Fruit fly (Drosophila melanogaster) whole organism, embryonic: ENCODE measurements around the gene CG7512.

Experiments
- Ada2b ChIP-seq: fragments of 200-800 bp; sonication (Bioruptor generic); IDR thresholded peaks from 2 replicates; pipeline ENCODE4 v1.3.6; 2022; ENCODE audit warnings: missing biosample characterization, missing genetic modification characterization
- Blimp-1 ChIP-seq: fragments of 200-800 bp; sonication (Bioruptor generic); optimal IDR thresholded peaks from 3 replicates; lab custom pipeline; 2018; ENCODE audit warnings: missing biosample characterization, missing genetic modification characterization, mild to moderate bottlenecking, moderate library complexity, missing genetic modification reagents
- CG10147 ChIP-seq: fragments of 200-800 bp; sonication (Bioruptor generic); optimal IDR thresholded peaks from 2 replicates; lab custom pipeline; 2019; ENCODE audit warnings: missing biosample characterization, mild to moderate bottlenecking, missing genetic modification characterization, moderate library complexity
- CG10209 ChIP-seq: fragments of 200-800 bp; sonication (Bioruptor generic); optimal IDR thresholded peaks from 3 replicates; lab custom pipeline; 2017; ENCODE audit warnings: missing biosample characterization, mild to moderate bottlenecking, missing genetic modification characterization, missing genetic modification reagents
- CG11085 ChIP-seq: fragments of 200-800 bp; sonication (Bioruptor generic); IDR thresholded peaks from 2 replicates; pipeline ENCODE4 v1.3.6; 2022; ENCODE audit warnings: missing biosample characterization, missing genetic modification characterization
- CG11398 ChIP-seq: fragments of 200-800 bp; sonication (Bioruptor generic); optimal IDR thresholded peaks from 2 replicates; lab custom pipeline; 2016; ENCODE audit warnings: missing biosample characterization, missing genetic modification characterization
- CG11456 ChIP-seq: fragments of 200-800 bp; sonication (Bioruptor generic); IDR thresholded peaks from 3 replicates; pipeline ENCODE4 v1.3.6; 2022; ENCODE audit warnings: missing biosample characterization, missing genetic modification characterization
- CG12155 ChIP-seq: fragments of 200-800 bp; sonication (Bioruptor generic); optimal IDR thresholded peaks from 3 replicates; lab custom pipeline; 2016; ENCODE audit warnings: missing biosample characterization, missing genetic modification characterization
- CG12769 ChIP-seq: fragments of 200-800 bp; sonication (Bioruptor generic); optimal IDR thresholded peaks from 2 replicates; lab custom pipeline; 2019; ENCODE audit warnings: missing biosample characterization, mild to moderate bottlenecking, missing genetic modification characterization, moderate library complexity
- CG15601 ChIP-seq: fragments of 200-800 bp; sonication (Bioruptor generic); optimal IDR thresholded peaks from 3 replicates; lab custom pipeline; 2019; ENCODE audit warnings: missing biosample characterization, mild to moderate bottlenecking, missing genetic modification characterization, moderate library complexity
- CG1647 ChIP-seq: fragments of 200-800 bp; sonication (Bioruptor generic); optimal IDR thresholded peaks from 3 replicates; lab custom pipeline; 2016; ENCODE audit warnings: missing biosample characterization, missing genetic modification characterization
- CG16863 ChIP-seq: fragments of 200-800 bp; sonication (Bioruptor generic); optimal IDR thresholded peaks from 3 replicates; lab custom pipeline; 2016; ENCODE audit warnings: missing biosample characterization, missing genetic modification characterization
- CG17829 ChIP-seq: fragments of 200-800 bp; optimal IDR thresholded peaks from 2 replicates; lab custom pipeline; 2019; ENCODE audit warnings: missing biosample characterization, mild to moderate bottlenecking, missing genetic modification characterization, moderate library complexity
- CG2120 ChIP-seq: fragments of 200-800 bp; sonication (Bioruptor generic); optimal IDR thresholded peaks from 3 replicates; lab custom pipeline; 2016; ENCODE audit warnings: missing biosample characterization, missing genetic modification characterization
- CG30403 ChIP-seq: fragments of 200-800 bp; sonication (Bioruptor generic); optimal IDR thresholded peaks from 3 replicates; lab custom pipeline; 2016; ENCODE audit warnings: missing biosample characterization, missing genetic modification characterization
- CG3995 ChIP-seq: fragments of 200-800 bp; sonication (Bioruptor generic); optimal IDR thresholded peaks from 3 replicates; lab custom pipeline; 2016; ENCODE audit warnings: missing biosample characterization, missing genetic modification characterization
- CG4820 ChIP-seq: fragments of 200-800 bp; sonication (Bioruptor generic); optimal IDR thresholded peaks from 3 replicates; lab custom pipeline; 2016; ENCODE audit warnings: missing biosample characterization, missing genetic modification characterization
- CG6175 ChIP-seq: fragments of 200-800 bp; sonication (Bioruptor generic); IDR thresholded peaks from 3 replicates; pipeline ENCODE4 v1.3.6; 2022; ENCODE audit warnings: missing biosample characterization, missing genetic modification characterization
- CG6791 ChIP-seq: fragments of 200-800 bp; sonication (Bioruptor generic); IDR thresholded peaks from 3 replicates; pipeline ENCODE4 v1.3.6; 2022; ENCODE audit warnings: missing biosample characterization, missing genetic modification characterization; ENCODE audit not compliant: partially characterized antibody
- CG7372 ChIP-seq: fragments of 200-800 bp; sonication (Bioruptor generic); IDR thresholded peaks from 2 replicates; pipeline ENCODE4 v1.3.6; 2022; ENCODE audit warnings: missing biosample characterization, missing genetic modification characterization
- CG8944 ChIP-seq: fragments of 200-800 bp; sonication (Bioruptor generic); optimal IDR thresholded peaks from 3 replicates; lab custom pipeline; 2016; ENCODE audit warnings: missing biosample characterization, missing genetic modification characterization
- D19B ChIP-seq: fragments of 200-800 bp; sonication (Bioruptor generic); optimal IDR thresholded peaks from 2 replicates; lab custom pipeline; 2017; ENCODE audit warnings: missing biosample characterization, mild to moderate bottlenecking, missing genetic modification characterization
- Dbx ChIP-seq: fragments of 200-800 bp; sonication (Bioruptor generic); IDR thresholded peaks from 3 replicates; pipeline ENCODE4 v1.3.6; 2022; ENCODE audit warnings: missing biosample characterization, missing genetic modification characterization
- Dll ChIP-seq: fragments of 200-800 bp; sonication (Bioruptor generic); IDR thresholded peaks from 4 replicates; pipeline ENCODE4 v1.3.6; 2022; ENCODE audit warnings: missing biosample characterization, missing genetic modification characterization; ENCODE audit not compliant: partially characterized antibody
- Dp ChIP-seq: fragments of 200-800 bp; sonication (Bioruptor generic); optimal IDR thresholded peaks from 2 replicates; lab custom pipeline; 2018; ENCODE audit warnings: missing biosample characterization, mild to moderate bottlenecking, missing genetic modification characterization, moderate library complexity
- HmgD ChIP-seq: fragments of 200-800 bp; sonication (Bioruptor generic); optimal IDR thresholded peaks from 3 replicates; lab custom pipeline; 2016; ENCODE audit warnings: missing biosample characterization, missing genetic modification characterization
- HmgZ ChIP-seq: fragments of 200-800 bp; sonication (Bioruptor generic); optimal IDR thresholded peaks from 2 replicates; lab custom pipeline; 2018; ENCODE audit warnings: missing biosample characterization, mild to moderate bottlenecking, missing genetic modification characterization
- Hsf ChIP-seq: fragments of 200-800 bp; sonication (Bioruptor generic); optimal IDR thresholded peaks from 3 replicates; lab custom pipeline; 2016; ENCODE audit warnings: missing biosample characterization, missing genetic modification characterization
- MBD-R2 ChIP-seq: fragments of 200-800 bp; sonication (Bioruptor generic); IDR thresholded peaks from 2 replicates; pipeline ENCODE4 v1.3.6; 2022; ENCODE audit warnings: missing biosample characterization, missing genetic modification characterization
- Mad ChIP-seq: fragments of 200-800 bp; sonication (Bioruptor generic); optimal IDR thresholded peaks from 2 replicates; lab custom pipeline; 2016; ENCODE audit warnings: missing biosample characterization, missing genetic modification characterization
- NFAT ChIP-seq: fragments of 200-800 bp; sonication (Bioruptor generic); IDR thresholded peaks from 2 replicates; pipeline ENCODE4 v1.3.6; 2022; ENCODE audit warnings: missing biosample characterization, missing genetic modification characterization
- NK7.1 ChIP-seq: fragments of 200-800 bp; sonication (Bioruptor generic); optimal IDR thresholded peaks from 3 replicates; lab custom pipeline; 2016; ENCODE audit warnings: missing biosample characterization, missing genetic modification characterization
- Nf-YB ChIP-seq: fragments of 200-800 bp; sonication (Bioruptor generic); optimal IDR thresholded peaks from 3 replicates; lab custom pipeline; 2019; ENCODE audit warnings: missing biosample characterization, mild to moderate bottlenecking, missing genetic modification characterization, moderate library complexity
- Sin3A ChIP-seq: fragments of >200 bp; optimal IDR thresholded peaks from 2 replicates; lab custom pipeline; 2018
- Sox102F ChIP-seq: fragments of 200-800 bp; sonication (Bioruptor generic); optimal IDR thresholded peaks from 2 replicates; lab custom pipeline; 2018; ENCODE audit warnings: missing biosample characterization, mild to moderate bottlenecking, missing genetic modification characterization, moderate library complexity
- Xrp1 ChIP-seq: fragments of 200-800 bp; sonication (Bioruptor generic); IDR thresholded peaks from 2 replicates; pipeline ENCODE4 v1.3.6; 2022; ENCODE audit warnings: missing biosample characterization, missing genetic modification characterization
- ase ChIP-seq: fragments of 200-800 bp; sonication (Bioruptor generic); IDR thresholded peaks from 3 replicates; pipeline ENCODE4 v1.3.6; 2022; ENCODE audit warnings: missing biosample characterization, missing genetic modification characterization
- ash1 ChIP-seq: fragments of 200-800 bp; sonication (Bioruptor generic); optimal IDR thresholded peaks from 2 replicates; lab custom pipeline; 2018; ENCODE audit warnings: missing biosample characterization, mild to moderate bottlenecking, missing genetic modification characterization
- bbx ChIP-seq: fragments of 200-800 bp; sonication (Bioruptor generic); IDR thresholded peaks from 2 replicates; pipeline ENCODE4 v1.3.6; 2022; ENCODE audit warnings: missing biosample characterization, missing genetic modification characterization; ENCODE audit not compliant: partially characterized antibody
- chif ChIP-seq, 2 experiments: fragments of 200-800 bp; sonication (Bioruptor generic); optimal IDR thresholded peaks; 3 replicates each; lab custom pipeline; 2016; ENCODE audit warnings: missing biosample characterization in 2 of 2, missing genetic modification characterization in 2 of 2
- chn ChIP-seq: fragments of 200-800 bp; sonication (Bioruptor generic); optimal IDR thresholded peaks from 2 replicates; lab custom pipeline; 2016; ENCODE audit warnings: missing biosample characterization, missing genetic modification characterization
- cwo ChIP-seq: fragments of 200-800 bp; sonication (Bioruptor generic); optimal IDR thresholded peaks from 3 replicates; lab custom pipeline; 2017; ENCODE audit warnings: missing biosample characterization, missing genetic modification characterization, mild to moderate bottlenecking, moderate library complexity, missing genetic modification reagents
- dysf ChIP-seq: fragments of 200-800 bp; sonication (Bioruptor generic); IDR thresholded peaks from 3 replicates; pipeline ENCODE4 v1.3.6; 2022; ENCODE audit warnings: missing biosample characterization, missing genetic modification characterization
- gfzf ChIP-seq: fragments of 200-800 bp; sonication (Bioruptor generic); optimal IDR thresholded peaks from 2 replicates; lab custom pipeline; 2016; ENCODE audit warnings: missing biosample characterization, mild to moderate bottlenecking, missing genetic modification characterization, moderate library complexity
- ind ChIP-seq: fragments of 200-800 bp; sonication (Bioruptor generic); optimal IDR thresholded peaks from 3 replicates; lab custom pipeline; 2016; ENCODE audit warnings: missing biosample characterization, missing genetic modification characterization
- jigr1 ChIP-seq: fragments of 200-800 bp; sonication (Bioruptor generic); IDR thresholded peaks from 3 replicates; pipeline ENCODE4 v1.3.6; 2022; ENCODE audit warnings: missing biosample characterization, missing genetic modification characterization
- kay ChIP-seq: fragments of 200-800 bp; sonication (Bioruptor generic); optimal IDR thresholded peaks from 2 replicates; lab custom pipeline; 2016; ENCODE audit warnings: missing biosample characterization, missing genetic modification characterization
- odd ChIP-seq: fragments of 200-800 bp; sonication (Bioruptor generic); optimal IDR thresholded peaks from 2 replicates; lab custom pipeline; 2017; ENCODE audit warnings: missing biosample characterization, mild to moderate bottlenecking, missing genetic modification characterization
- row ChIP-seq: fragments of 200-800 bp; sonication (Bioruptor generic); IDR thresholded peaks from 3 replicates; pipeline ENCODE4 v1.3.6; 2022; ENCODE audit warnings: missing biosample characterization, missing genetic modification characterization
- sc ChIP-seq, 3 experiments: fragments of >200 bp in 2 of 3; fragments of 200-800 bp in 1 of 3; sonication (Bioruptor generic) in 1 of 3; optimal IDR thresholded peaks; 2 replicates in 2 of 3; 3 replicates in 1 of 3; lab custom pipeline; 2017; ENCODE audit warnings: mild to moderate bottlenecking in 1 of 3, missing biosample characterization in 1 of 3, missing genetic modification characterization in 1 of 3, missing genetic modification reagents in 1 of 3
- sob ChIP-seq: fragments of 200-800 bp; sonication (Bioruptor generic); IDR thresholded peaks from 2 replicates; pipeline ENCODE4 v1.3.6; 2022; ENCODE audit warnings: missing biosample characterization, missing genetic modification characterization
- tgo ChIP-seq: fragments of 200-800 bp; sonication (Bioruptor generic); IDR thresholded peaks from 3 replicates; pipeline ENCODE4 v1.3.6; 2022; ENCODE audit warnings: missing biosample characterization, missing genetic modification characterization

Gene CG7512

dm6 chr3L:11536132-11536531 is 22.6 kb downstream of the CG7512 start (continued):
- TF ChIP-seq tgo (GFP tag; lab: Robert Waterston, UW) = no peak
- no peak for TF ChIP-seq CG11398 (GFP tag; lab: Kevin White, UChicago)
- TF ChIP-seq Dbx (GFP tag; lab: Robert Waterston, UW) = 0 out of 3 replicates have a peak, but pooled peaks have one; percentile 45
- no peak for TF ChIP-seq CG17829
- TF ChIP-seq jigr1 (GFP tag; lab: Robert Waterston, UW) = no peak
- TF ChIP-seq CG8944 (GFP tag; lab: Kevin White, UChicago) = no peak
- no peak for TF ChIP-seq Mad (GFP tag; lab: Kevin White, UChicago)
- no peak for TF ChIP-seq CG1647 (GFP tag; lab: Kevin White, UChicago)
- peak; percentile 72 for TF ChIP-seq Ada2b
- TF ChIP-seq kay = no peak
- no peak for TF ChIP-seq CG16863 (GFP tag; lab: Kevin White, UChicago)
- peak; percentile 11 for TF ChIP-seq ind (GFP tag; lab: Kevin White, UChicago)
- TF ChIP-seq CG6791 (GFP tag; lab: Robert Waterston, UW) = no peak
- TF ChIP-seq row (GFP tag; lab: Robert Waterston, UW) = peak; percentile 48; the same call in 2 of the 3 replicates
- no peak for TF ChIP-seq gfzf (GFP tag; lab: Kevin White, UChicago)
- no peak for TF ChIP-seq NFAT (GFP tag; lab: Robert Waterston, UW)
- peak; percentile 43; the same call in 1 of the 2 replicates for TF ChIP-seq sob
- TF ChIP-seq Hsf = no peak
- no peak for TF ChIP-seq CG12769 (tag; lab: Kevin White, UChicago)
- peak; percentile 24 for TF ChIP-seq Blimp-1
- TF ChIP-seq NK7.1 (GFP tag; lab: Kevin White, UChicago) = no peak
- TF ChIP-seq CG6175 = no peak
- no peak for TF ChIP-seq D19B (GFP tag; lab: Kevin White, UChicago)
- no peak for TF ChIP-seq odd (GFP tag; lab: Kevin White, UChicago)
- peak; percentile 47 for TF ChIP-seq Sox102F (GFP tag; lab: Kevin White, UChicago)
- no peak for TF ChIP-seq Dp (GFP tag; lab: Kevin White, UChicago)
- TF ChIP-seq ase = no peak
- TF ChIP-seq CG7372 (GFP tag; lab: Robert Waterston, UW) = no peak
- TF ChIP-seq chn (GFP tag; lab: Kevin White, UChicago) = no peak
- no peak for TF ChIP-seq MBD-R2 (GFP tag; lab: Robert Waterston, UW)
- TF ChIP-seq CG11085 (GFP tag; lab: Robert Waterston, UW) = no peak
- TF ChIP-seq CG12155 = no peak
- no peak for TF ChIP-seq CG4820 (GFP tag; lab: Kevin White, UChicago)
- no peak for TF ChIP-seq HmgZ (tag; lab: Kevin White, UChicago)
- TF ChIP-seq bbx = no peak
- no peak for TF ChIP-seq CG3995 (GFP tag; lab: Kevin White, UChicago)
- no peak for TF ChIP-seq Nf-YB (GFP tag; lab: Kevin White, UChicago)
- TF ChIP-seq Sin3A (lab: Kevin White, UChicago) = no peak
- TF ChIP-seq dysf = no peak
- peak; percentile 48; the same call in 1 of the 2 replicates for TF ChIP-seq Xrp1 (GFP tag; lab: Robert Waterston, UW)
- TF ChIP-seq chif (GFP tag; optimal IDR thresholded peaks at IDR 0.05; lab: Kevin White, UChicago) = peak in 1 of 2 experiments; percentile 0
- TF ChIP-seq CG15601 (tag; lab: Kevin White, UChicago) = no peak
- no peak for TF ChIP-seq CG10147 (GFP tag; lab: Kevin White, UChicago)
- no peak for TF ChIP-seq CG30403 (GFP tag; lab: Kevin White, UChicago)
- TF ChIP-seq cwo = peak; percentile 2
- no peak for TF ChIP-seq ash1 (GFP tag; lab: Kevin White, UChicago)
- TF ChIP-seq Dll (GFP tag; lab: Robert Waterston, UW) = no peak
- TF ChIP-seq CG2120 (GFP tag; lab: Kevin White, UChicago) = peak; percentile 7
- no peak for TF ChIP-seq sc (optimal IDR thresholded peaks at IDR 0.05; lab: Kevin White, UChicago)
- TF ChIP-seq sc (GFP tag; optimal IDR thresholded peaks at IDR 0.05; lab: Kevin White, UChicago) = no peak
- no peak for TF ChIP-seq CG10209 (GFP tag; lab: Kevin White, UChicago)
- TF ChIP-seq HmgD (GFP tag; lab: Kevin White, UChicago) = no peak
- no peak for TF ChIP-seq CG11456 (GFP tag; lab: Robert Waterston, UW)
